Worm (Caenorhabditis elegans): Measurements from ENCODE around the gene E01G4.5.
A peak's percentile ranks its signal among the peaks of the same experiment; 100 is the strongest.

E01G4.5 gene

ce11 chrII:13472101-13472500 is at the start of gene E01G4.5:
TSS of gene E01G4.5 (plus strand) at chrII:13472401.
- no peak for TF ChIP-seq dmd-6 (GFP tag; IDR thresholded peaks at IDR 0.05)
- TF ChIP-seq pha-4 (GFP tag; IDR thresholded peaks at IDR 0.05), result no peak
- TF ChIP-seq pha-4 (tag; optimal IDR thresholded peaks at IDR 0.05), result no peak
- no peak for TF ChIP-seq ZK546.5 (tag; optimal IDR thresholded peaks at IDR 0.05)
- no peak for TF ChIP-seq hif-1 (tag; optimal IDR thresholded peaks at IDR 0.05)
- TF ChIP-seq lir-3 (tag; optimal IDR thresholded peaks at IDR 0.05), result no peak
- TF ChIP-seq nhr-76 (tag; optimal IDR thresholded peaks at IDR 0.05), result no peak
- no peak for TF ChIP-seq T20F7.1 (GFP tag; optimal IDR thresholded peaks at IDR 0.05)
- TF ChIP-seq lim-7 (GFP tag; IDR thresholded peaks at IDR 0.05), result no peak
- TF ChIP-seq ztf-7 (tag; optimal IDR thresholded peaks at IDR 0.05), result no peak
- TF ChIP-seq ceh-82 (tag; optimal IDR thresholded peaks at IDR 0.05), result no peak
- no peak for TF ChIP-seq cey-2 (tag; optimal IDR thresholded peaks at IDR 0.05; ENCODE audit: borderline replicate concordance, insufficient read depth)
- TF ChIP-seq nhr-111 (GFP tag; optimal IDR thresholded peaks at IDR 0.05), result no peak
- no peak for TF ChIP-seq nhr-6 (tag; optimal IDR thresholded peaks at IDR 0.05)
- no peak for TF ChIP-seq ceh-44 (GFP tag; IDR thresholded peaks at IDR 0.05)
- no peak for TF ChIP-seq daf-19 (GFP tag; conservative IDR thresholded peaks at IDR 0.05)
- no peak for TF ChIP-seq zfp-2 (tag; optimal IDR thresholded peaks at IDR 0.05)
- no peak for TF ChIP-seq zip-11 (GFP tag; IDR thresholded peaks at IDR 0.05)
- TF ChIP-seq skn-1 (tag; optimal IDR thresholded peaks at IDR 0.05), result no peak

ce11 chrII:13424242-13424641 is 48.0 kb upstream of the E01G4.5 start, which contains the start of gene Y48E1C.2:
TSS of gene Y48E1C.2 (plus strand) at chrII:13424542.
- TF ChIP-seq ama-1 (optimal IDR thresholded peaks at IDR 0.05) (no peak), daf-19 (GFP tag; conservative IDR thresholded peaks at IDR 0.05) (no peak), F44E2.7 (GFP tag; IDR thresholded peaks at IDR 0.05) (no peak), mxl-3 (GFP tag; optimal IDR thresholded peaks at IDR 0.05) (no peak), dpl-1 (GFP tag; optimal IDR thresholded peaks at IDR 0.05) (no peak), mdl-1 (tag; optimal IDR thresholded peaks at IDR 0.05) (no peak), tra-1 (GFP tag; IDR thresholded peaks at IDR 0.05) (no peak), zfp-3 (GFP tag; conservative IDR thresholded peaks at IDR 0.05) (no peak), nhr-28 (tag; optimal IDR thresholded peaks at IDR 0.05) (no peak)

- TF ChIP-seq ama-1 (optimal IDR thresholded peaks at IDR 0.05) (peak; percentile 27), spr-3 (GFP tag; optimal IDR thresholded peaks at IDR 0.05) (no peak)
Observed at ce11 chrII:13436725-13437124, 35.5 kb upstream of the E01G4.5 start, which contains the start of gene Y48E1C.4. TSS of gene Y48E1C.4 (minus strand) at chrII:13436825.

- TF ChIP-seq lsy-2 (tag; optimal IDR thresholded peaks at IDR 0.05) (no peak), Y5F2A.4 (GFP tag; optimal IDR thresholded peaks at IDR 0.05) (no peak), daf-8 (GFP tag; IDR thresholded peaks at IDR 0.05) (no peak), nhr-6 (tag; optimal IDR thresholded peaks at IDR 0.05) (no peak), spr-3 (GFP tag; optimal IDR thresholded peaks at IDR 0.05) (no peak), pqm-1 (tag; optimal IDR thresholded peaks at IDR 0.05) (no peak), cey-2 (tag; optimal IDR thresholded peaks at IDR 0.05; ENCODE audit: borderline replicate concordance, insufficient read depth) (no peak), F37D6.2 (tag; optimal IDR thresholded peaks at IDR 0.05) (no peak), ces-1 (GFP tag; optimal IDR thresholded peaks at IDR 0.05) (no peak), egl-27 (tag; optimal IDR thresholded peaks at IDR 0.05) (no peak), dpl-1 (GFP tag; optimal IDR thresholded peaks at IDR 0.05) (no peak), zag-1 (tag; optimal IDR thresholded peaks at IDR 0.05) (no peak), hlh-30 (tag; optimal IDR thresholded peaks at IDR 0.05; ENCODE audit: insufficient read depth) (no peak), ama-1 (optimal IDR thresholded peaks at IDR 0.05) (no peak)
Observed at ce11 chrII:13444307-13444706, 27.9 kb upstream of the E01G4.5 start.
